Fruit fly (Drosophila melanogaster) whole organism, prepupa: ENCODE measurements around the gene mamo.

Source experiments
- Blimp-1 ChIP-seq: fragments of 200-800 bp; sonication (Bioruptor generic); optimal IDR thresholded peaks from 3 replicates; lab custom pipeline; 2017; ENCODE audit warnings: missing biosample characterization, missing genetic modification characterization, mild to moderate bottlenecking, moderate library complexity, missing genetic modification reagents
- CG10631 ChIP-seq: fragments of 200-800 bp; sonication (Bioruptor generic); optimal IDR thresholded peaks from 2 replicates; lab custom pipeline; 2016; ENCODE audit warnings: missing biosample characterization, missing genetic modification characterization
- CG11294 ChIP-seq: fragments of 200-800 bp; sonication (Bioruptor generic); IDR thresholded peaks from 2 replicates; pipeline ENCODE4 v1.3.6; 2022; ENCODE audit warnings: missing biosample characterization, missing genetic modification characterization
- CG11902 ChIP-seq: fragments of 200-800 bp; sonication (Bioruptor generic); optimal IDR thresholded peaks from 3 replicates; lab custom pipeline; 2016; ENCODE audit warnings: missing biosample characterization, missing genetic modification characterization
- CG16779 ChIP-seq: fragments of 200-800 bp; sonication (Bioruptor generic); optimal IDR thresholded peaks from 3 replicates; lab custom pipeline; 2017; ENCODE audit warnings: missing biosample characterization, mild to moderate bottlenecking, missing genetic modification characterization
- CG3032 ChIP-seq: fragments of 200-800 bp; optimal IDR thresholded peaks from 2 replicates; lab custom pipeline; 2019; ENCODE audit warnings: missing biosample characterization, mild to moderate bottlenecking, missing genetic modification characterization, moderate library complexity
- CG31627 ChIP-seq: fragments of 200-800 bp; sonication (Bioruptor generic); optimal IDR thresholded peaks from 3 replicates; lab custom pipeline; 2016; ENCODE audit warnings: missing biosample characterization, missing genetic modification characterization
- CG32006 ChIP-seq: fragments of 200-800 bp; sonication (Bioruptor generic); optimal IDR thresholded peaks from 3 replicates; lab custom pipeline; 2017; ENCODE audit warnings: missing biosample characterization, mild to moderate bottlenecking, missing genetic modification characterization
- CG34406 ChIP-seq: fragments of 200-800 bp; sonication (Bioruptor generic); optimal IDR thresholded peaks from 3 replicates; lab custom pipeline; 2016; ENCODE audit warnings: missing biosample characterization, missing genetic modification characterization
- CG3919 ChIP-seq: fragments of 200-800 bp; sonication (Bioruptor generic); optimal IDR thresholded peaks from 3 replicates; lab custom pipeline; 2016; ENCODE audit warnings: missing biosample characterization, missing genetic modification characterization
- CG6276 ChIP-seq: fragments of 200-800 bp; sonication (Bioruptor generic); optimal IDR thresholded peaks from 2 replicates; lab custom pipeline; 2017; ENCODE audit warnings: missing biosample characterization, mild to moderate bottlenecking, missing genetic modification characterization
- CG6808 ChIP-seq: fragments of 200-800 bp; sonication (Bioruptor generic); optimal IDR thresholded peaks from 3 replicates; lab custom pipeline; 2017; ENCODE audit warnings: missing biosample characterization, missing genetic modification characterization, mild to moderate bottlenecking, moderate library complexity, missing genetic modification reagents
- CG6854 ChIP-seq: fragments of 200-800 bp; sonication (Bioruptor generic); optimal IDR thresholded peaks from 2 replicates; lab custom pipeline; 2017; ENCODE audit warnings: missing biosample characterization, mild to moderate bottlenecking, missing genetic modification characterization
- CG8119 ChIP-seq: fragments of 200-800 bp; sonication (Bioruptor generic); IDR thresholded peaks from 3 replicates; pipeline ENCODE4 v1.3.6; 2022; ENCODE audit warnings: missing biosample characterization, missing genetic modification characterization
- CG8319 ChIP-seq: fragments of 200-800 bp; sonication (Bioruptor generic); optimal IDR thresholded peaks from 3 replicates; lab custom pipeline; 2016; ENCODE audit warnings: missing biosample characterization, missing genetic modification characterization
- CG8632 ChIP-seq: fragments of 200-800 bp; sonication (Bioruptor generic); optimal IDR thresholded peaks from 3 replicates; lab custom pipeline; 2016; ENCODE audit warnings: missing biosample characterization, missing genetic modification characterization
- CG9139 ChIP-seq: fragments of 200-800 bp; sonication (Bioruptor generic); optimal IDR thresholded peaks from 3 replicates; lab custom pipeline; 2017; ENCODE audit warnings: missing biosample characterization, mild to moderate bottlenecking, missing genetic modification characterization
- Eip78C ChIP-seq: fragments of 200-800 bp; sonication (Bioruptor generic); peaks from one replicate; lab custom pipeline; 2016; ENCODE audit warnings: missing biosample characterization, missing genetic modification characterization
- Ets96B ChIP-seq: fragments of 200-800 bp; optimal IDR thresholded peaks from 2 replicates; lab custom pipeline; 2019; ENCODE audit warnings: missing biosample characterization, mild to moderate bottlenecking, missing genetic modification characterization, moderate library complexity
- Hr38 ChIP-seq: sonication (Bioruptor generic); optimal IDR thresholded peaks from 2 replicates; lab custom pipeline; 2016; ENCODE audit warnings: missing biosample characterization, missing genetic modification characterization
- Hr39 ChIP-seq: fragments of 200-800 bp; sonication (Bioruptor generic); optimal IDR thresholded peaks from 2 replicates; lab custom pipeline; 2016; ENCODE audit warnings: missing biosample characterization, missing genetic modification characterization
- Lpt ChIP-seq: fragments of 200-800 bp; sonication (Bioruptor generic); optimal IDR thresholded peaks from 3 replicates; lab custom pipeline; 2016; ENCODE audit warnings: missing biosample characterization, missing genetic modification characterization
- OdsH ChIP-seq: fragments of 200-800 bp; sonication (Bioruptor generic); optimal IDR thresholded peaks from 3 replicates; lab custom pipeline; 2016; ENCODE audit warnings: missing biosample characterization, missing genetic modification characterization
- Smox ChIP-seq: fragments of 200-800 bp; sonication (Bioruptor generic); optimal IDR thresholded peaks from 3 replicates; lab custom pipeline; 2016; ENCODE audit warnings: missing biosample characterization, missing genetic modification characterization
- Sox102F ChIP-seq: fragments of 200-800 bp; sonication (Bioruptor generic); optimal IDR thresholded peaks from 2 replicates; lab custom pipeline; 2016; ENCODE audit warnings: missing biosample characterization, mild to moderate bottlenecking, missing genetic modification characterization
- Sox14 ChIP-seq: fragments of 200-800 bp; sonication (Bioruptor generic); optimal IDR thresholded peaks from 3 replicates; lab custom pipeline; 2016; ENCODE audit warnings: missing biosample characterization, missing genetic modification characterization
- Sox15 ChIP-seq: fragments of 200-800 bp; sonication (Bioruptor generic); optimal IDR thresholded peaks from 3 replicates; lab custom pipeline; 2016; ENCODE audit warnings: missing biosample characterization, missing genetic modification characterization
- achi ChIP-seq: fragments of 200-800 bp; sonication (Bioruptor generic); optimal IDR thresholded peaks from 3 replicates; lab custom pipeline; 2016; ENCODE audit warnings: missing biosample characterization, missing genetic modification characterization
- acj6 ChIP-seq: fragments of 200-800 bp; sonication (Bioruptor generic); optimal IDR thresholded peaks from 3 replicates; lab custom pipeline; 2016; ENCODE audit warnings: missing biosample characterization, missing genetic modification characterization
- cyc ChIP-seq: fragments of 200-800 bp; sonication (Bioruptor generic); optimal IDR thresholded peaks from 3 replicates; lab custom pipeline; 2016; ENCODE audit warnings: missing biosample characterization, missing genetic modification characterization
- dac ChIP-seq: fragments of 200-800 bp; sonication (Bioruptor generic); optimal IDR thresholded peaks from 2 replicates; lab custom pipeline; 2017; ENCODE audit warnings: missing biosample characterization, mild to moderate bottlenecking, missing genetic modification characterization
- dsx ChIP-seq: fragments of 200-800 bp; optimal IDR thresholded peaks from 3 replicates; lab custom pipeline; 2019; ENCODE audit warnings: missing biosample characterization, mild to moderate bottlenecking, missing genetic modification characterization, moderate library complexity; ENCODE audit not compliant: poor library complexity, severe bottlenecking
- esn ChIP-seq: fragments of 200-800 bp; sonication (Bioruptor generic); optimal IDR thresholded peaks from 2 replicates; lab custom pipeline; 2016; ENCODE audit warnings: missing biosample characterization, mild to moderate bottlenecking, missing genetic modification characterization, moderate library complexity
- fd59A ChIP-seq: fragments of 200-800 bp; sonication (Bioruptor generic); optimal IDR thresholded peaks from 2 replicates; lab custom pipeline; 2017; ENCODE audit warnings: missing biosample characterization, mild to moderate bottlenecking, missing genetic modification characterization, missing genetic modification reagents
- fd85E ChIP-seq: fragments of 200-800 bp; sonication (Bioruptor generic); optimal IDR thresholded peaks from 3 replicates; lab custom pipeline; 2016; ENCODE audit warnings: missing biosample characterization, missing genetic modification characterization
- fkh ChIP-seq: fragments of 200-800 bp; sonication (Bioruptor generic); optimal IDR thresholded peaks from 3 replicates; lab custom pipeline; 2017; ENCODE audit warnings: missing biosample characterization, mild to moderate bottlenecking, missing genetic modification characterization, moderate library complexity
- lz ChIP-seq: fragments of 200-800 bp; sonication (Bioruptor generic); optimal IDR thresholded peaks from 3 replicates; lab custom pipeline; 2016; ENCODE audit warnings: missing biosample characterization, missing genetic modification characterization
- net ChIP-seq: fragments of 200-800 bp; sonication (Bioruptor generic); optimal IDR thresholded peaks from 3 replicates; lab custom pipeline; 2016; ENCODE audit warnings: missing biosample characterization, missing genetic modification characterization
- salr ChIP-seq, 2 experiments: fragments of 200-800 bp; sonication (Bioruptor generic); optimal IDR thresholded peaks; 3 replicates each; lab custom pipeline; 2016 to 2018; ENCODE audit warnings: missing biosample characterization in 2 of 2, missing genetic modification characterization in 2 of 2, mild to moderate bottlenecking in 1 of 2
- vri ChIP-seq: fragments of 200-800 bp; sonication (Bioruptor generic); optimal IDR thresholded peaks from 3 replicates; lab custom pipeline; 2016; ENCODE audit warnings: missing biosample characterization, mild to moderate bottlenecking, missing genetic modification characterization

mamo gene

dm6 chrX:13838255-13838654 lies 152.1 kb downstream of the mamo start (continued):
- TF ChIP-seq CG32006 (peak; percentile 75), Eip78C (GFP tag; lab: Kevin White, UChicago) (peak; percentile 48), CG6808 (GFP tag; lab: Kevin White, UChicago) (no peak), salr (GFP tag; optimal IDR thresholded peaks at IDR 0.05; lab: Kevin White, UChicago) (no peak), CG11902 (no peak), CG8319 (GFP tag; lab: Kevin White, UChicago) (no peak), Hr38 (GFP tag; lab: Kevin White, UChicago) (no peak), achi (GFP tag; lab: Kevin White, UChicago) (no peak), fd85E (no peak), vri (GFP tag; lab: Kevin White, UChicago) (no peak), OdsH (GFP tag; lab: Kevin White, UChicago) (peak; percentile 26), CG8119 (GFP tag; lab: Robert Waterston, UW) (peak; percentile 71), CG10631 (no peak), CG3919 (no peak), Lpt (no peak), CG6854 (no peak), Hr39 (GFP tag; lab: Kevin White, UChicago) (no peak), Blimp-1 (GFP tag; lab: Kevin White, UChicago) (no peak), lz (GFP tag; lab: Kevin White, UChicago) (no peak), dac (no peak), CG34406 (GFP tag; lab: Kevin White, UChicago) (peak; percentile 25), CG6276 (GFP tag; lab: Kevin White, UChicago) (peak; percentile 52), Sox14 (GFP tag; lab: Kevin White, UChicago) (no peak), cyc (no peak), esn (GFP tag; lab: Kevin White, UChicago) (no peak), CG11294 (GFP tag; lab: Robert Waterston, UW) (no peak), CG9139 (GFP tag; lab: Kevin White, UChicago) (no peak), Ets96B (tag; lab: Kevin White, UChicago) (peak; percentile 34), net (GFP tag; lab: Kevin White, UChicago) (no peak), CG3032 (peak; percentile 46), Smox (no peak), CG31627 (GFP tag; lab: Kevin White, UChicago) (no peak), CG8632 (GFP tag; lab: Kevin White, UChicago) (peak; percentile 16), CG16779 (tag; lab: Kevin White, UChicago) (no peak)

DNA sequence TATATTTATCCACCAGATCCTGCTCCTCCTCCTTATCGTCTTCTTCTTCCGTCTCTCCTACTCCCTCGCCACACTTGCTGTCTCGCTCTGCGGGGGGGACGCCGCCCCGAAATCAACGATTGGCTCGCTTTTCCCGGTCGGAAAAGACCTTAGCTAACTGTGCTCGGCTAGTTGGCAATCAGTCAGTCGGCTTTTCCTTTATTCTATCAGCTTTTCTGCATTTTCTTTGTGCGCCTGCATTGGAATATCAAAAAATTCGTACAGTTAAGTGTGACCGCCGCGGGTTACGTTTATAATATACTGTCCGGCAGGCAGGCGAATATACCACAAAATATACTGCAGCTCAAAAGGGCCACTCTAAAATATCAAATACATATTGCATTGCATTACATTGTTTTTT lies 160.3 kb downstream of the mamo start, which contains the start of gene jub:
Gene jub (minus strand): TSS at position 289 of the 400 bp plus-strand sequence.
- no peak for TF ChIP-seq CG16779 (tag; lab: Kevin White, UChicago)
- TF ChIP-seq Hr39 (GFP tag; lab: Kevin White, UChicago), result no peak
- peak; percentile 57 for TF ChIP-seq Eip78C (GFP tag; lab: Kevin White, UChicago)
- no peak for TF ChIP-seq Sox15 (GFP tag; lab: Kevin White, UChicago)
- TF ChIP-seq fd59A (GFP tag; lab: Kevin White, UChicago), result no peak
- TF ChIP-seq Sox14 (GFP tag; lab: Kevin White, UChicago), result peak; percentile 84
- no peak for TF ChIP-seq Blimp-1 (GFP tag; lab: Kevin White, UChicago)
- no peak for TF ChIP-seq CG32006
- no peak for TF ChIP-seq Sox102F (GFP tag; lab: Kevin White, UChicago)
- TF ChIP-seq CG6276 (GFP tag; lab: Kevin White, UChicago), result no peak
- no peak for TF ChIP-seq acj6 (GFP tag; lab: Kevin White, UChicago)
- TF ChIP-seq salr (GFP tag; optimal IDR thresholded peaks at IDR 0.05; lab: Kevin White, UChicago), result no peak
- peak; percentile 13 for TF ChIP-seq esn (GFP tag; lab: Kevin White, UChicago)
- no peak for TF ChIP-seq Hr38 (GFP tag; lab: Kevin White, UChicago)
- TF ChIP-seq dsx (GFP tag; lab: Kevin White, UChicago), result peak; percentile 19
- no peak for TF ChIP-seq fkh (GFP tag; lab: Kevin White, UChicago)
- no peak for TF ChIP-seq CG3919
- TF ChIP-seq net (GFP tag; lab: Kevin White, UChicago), result no peak
- no peak for TF ChIP-seq CG6808 (GFP tag; lab: Kevin White, UChicago)
